Worm (Caenorhabditis elegans): ENCODE data around the gene ZK892.6.

- TF ChIP-seq ama-1 (optimal IDR thresholded peaks at IDR 0.05) (no peak), hnd-1 (tag; optimal IDR thresholded peaks at IDR 0.05) (no peak), tra-4 (tag; optimal IDR thresholded peaks at IDR 0.05) (no peak), aly-1 (tag; optimal IDR thresholded peaks at IDR 0.05) (no peak), scrt-1 (GFP tag; IDR thresholded peaks at IDR 0.05) (no peak), hmg-4 (GFP tag; optimal IDR thresholded peaks at IDR 0.05) (no peak), B0310.2 (tag; optimal IDR thresholded peaks at IDR 0.05) (no peak)
Observed at ce11 chrII:9956116-9956515, 23.8 kb downstream of the ZK892.6 start.
